Fruit fly (Drosophila melanogaster): ENCODE results near the gene HP1b.

DNA sequence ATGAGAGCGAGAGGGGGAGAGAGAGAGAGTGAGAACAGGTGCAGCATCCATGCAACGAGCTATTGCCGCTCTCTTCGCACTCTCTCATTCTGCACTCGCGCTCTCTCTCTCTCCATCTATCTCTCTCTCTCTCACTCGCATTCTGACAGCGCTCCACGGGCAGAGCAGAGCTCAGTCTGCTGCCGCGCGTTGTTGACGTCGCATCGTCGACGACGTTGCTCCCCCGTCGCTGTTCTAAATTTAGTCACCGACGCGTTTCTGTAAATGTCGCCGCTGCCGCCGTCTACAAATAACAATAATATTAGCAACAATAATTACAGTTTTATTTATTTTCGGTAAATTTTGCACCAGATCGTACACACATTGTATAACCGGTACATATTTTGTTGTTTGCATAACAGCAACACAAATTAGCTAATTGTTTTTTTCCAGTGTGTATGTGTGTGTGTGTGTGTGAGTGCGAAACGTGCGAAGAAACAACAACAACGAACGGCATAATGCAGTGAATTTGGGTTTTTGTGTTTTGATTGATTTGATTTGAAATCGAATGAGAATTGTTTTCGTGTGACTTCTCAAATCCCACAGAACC is 38.3 kb upstream of the HP1b start:
- TF ChIP-seq CG9948 (tag; optimal IDR thresholded peaks at IDR 0.05) (no peak), gl (tag; optimal IDR thresholded peaks at IDR 0.05) (no peak), CG13204 (GFP tag; optimal IDR thresholded peaks at IDR 0.05) (peak; percentile 96), Pif1B (GFP tag; optimal IDR thresholded peaks at IDR 0.05) (no peak), CG10348 (GFP tag; IDR thresholded peaks at IDR 0.05) (no peak), CG8159 (tag; optimal IDR thresholded peaks at IDR 0.05) (no peak), CG17806 (tag; optimal IDR thresholded peaks at IDR 0.05) (peak; percentile 8), CG15710 (tag; optimal IDR thresholded peaks at IDR 0.05) (peak; percentile 0), CG12605 (GFP tag; IDR thresholded peaks at IDR 0.05) (peak; percentile 23; the same call in 1 of the 2 replicates), Ets98B (GFP tag; IDR thresholded peaks at IDR 0.05) (peak; percentile 30; the same call in 1 of the 2 replicates), EcR (GFP tag; optimal IDR thresholded peaks at IDR 0.05) (peak; percentile 37), CG8301 (tag; optimal IDR thresholded peaks at IDR 0.05) (peak; percentile 38), CG14655 (GFP tag; optimal IDR thresholded peaks at IDR 0.05) (peak; percentile 32), fd96Ca (GFP tag; IDR thresholded peaks at IDR 0.05) (peak; percentile 15; the same call in 1 of the 3 replicates)

All from whole organism, pupa.